Worm (Caenorhabditis elegans) whole organism, early embryonic: ENCODE data around the gene C45G9.11.

Experiments
- B0310.2 ChIP-seq: sonication (generic microtip); optimal IDR thresholded peaks from 2 replicates; lab custom pipeline; 2016; ENCODE audit warnings: mild to moderate bottlenecking, missing genetic modification characterization, missing compliant biosample characterization
- F13C5.2 ChIP-seq: sonication (generic microtip); optimal IDR thresholded peaks from 2 replicates; lab custom pipeline; 2017; ENCODE audit warnings: mild to moderate bottlenecking, missing genetic modification characterization, inconsistent platforms, missing compliant biosample characterization
- ama-1 ChIP-seq: fragments of 150-350 bp; optimal IDR thresholded peaks from 2 replicates; lab custom pipeline; 2014
- flt-1 ChIP-seq: fragments of 200-800 bp; sonication (Bioruptor generic); IDR thresholded peaks from 2 replicates; pipeline ENCODE4 v1.3.6; 2022; ENCODE audit warnings: missing genetic modification characterization, missing compliant biosample characterization
- hmbx-1 ChIP-seq: sonication (generic microtip); optimal IDR thresholded peaks from 2 replicates; lab custom pipeline; 2016; ENCODE audit warnings: mild to moderate bottlenecking, missing genetic modification characterization, missing compliant biosample characterization
- hnd-1 ChIP-seq: sonication (generic microtip); optimal IDR thresholded peaks from 2 replicates; lab custom pipeline; 2016; ENCODE audit warnings: missing genetic modification characterization, missing compliant biosample characterization
- pes-1 ChIP-seq: fragments of 200-800 bp; sonication (Bioruptor generic); IDR thresholded peaks from 2 replicates; pipeline ENCODE4 v1.3.6; 2022; ENCODE audit warnings: missing genetic modification reagents, missing genetic modification characterization, missing compliant biosample characterization
- scrt-1 ChIP-seq: fragments of 200-800 bp; sonication (Bioruptor generic); IDR thresholded peaks from 2 replicates; pipeline ENCODE4 v1.3.6; 2022; ENCODE audit warnings: missing genetic modification characterization, missing compliant biosample characterization
- sea-1 ChIP-seq: fragments of 200-800 bp; sonication (Bioruptor generic); conservative IDR thresholded peaks from 2 replicates; pipeline ENCODE4 v1.3.6; 2022; ENCODE audit warnings: missing genetic modification characterization, missing compliant biosample characterization
- tbx-11 ChIP-seq: fragments of 200-800 bp; sonication (Bioruptor generic); IDR thresholded peaks from 2 replicates; pipeline ENCODE4 v1.3.6; 2022; ENCODE audit warnings: missing genetic modification characterization, missing compliant biosample characterization
- tra-4 ChIP-seq: sonication (generic microtip); optimal IDR thresholded peaks from 2 replicates; lab custom pipeline; 2017; ENCODE audit warnings: missing genetic modification characterization, missing compliant biosample characterization

DNA sequence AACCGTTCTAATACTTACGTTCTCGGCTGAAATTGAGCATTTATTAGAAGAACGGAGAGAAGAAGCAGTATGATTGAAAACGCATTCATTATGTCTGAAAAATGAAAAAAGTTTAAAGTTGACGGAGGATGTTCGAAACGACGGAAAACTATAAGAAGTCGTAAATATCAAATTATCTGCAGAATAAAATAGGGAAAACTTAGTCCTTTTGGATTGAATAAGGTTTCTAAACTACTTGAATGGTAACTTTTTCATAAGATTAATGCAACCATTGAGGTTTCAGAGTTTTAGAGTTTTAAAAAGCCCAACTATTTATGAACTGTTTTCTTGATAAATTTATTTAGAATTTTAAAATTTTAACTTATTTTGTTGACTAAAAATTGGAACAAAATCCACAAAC, 3.0 kb upstream of the C45G9.11 start, which contains the start of gene C45G9.12:
- TF ChIP-seq B0310.2 (tag; lab: Kevin White, UChicago) (no peak), flt-1 (GFP tag; lab: Robert Waterston, UW) (no peak), ama-1 (lab: Kevin White, UChicago) (no peak), tbx-11 (GFP tag; lab: Robert Waterston, UW) (no peak), sea-1 (no peak), tra-4 (tag; lab: Kevin White, UChicago) (no peak), F13C5.2 (no peak), hmbx-1 (tag; lab: Kevin White, UChicago) (no peak), hnd-1 (no peak), scrt-1 (GFP tag; lab: Robert Waterston, UW) (no peak), pes-1 (no peak)
